Worm (Caenorhabditis elegans): ENCODE measurements around the gene srbc-78.
A peak's percentile ranks its signal among the peaks of the same experiment; 100 is the strongest.
"Not testable (repeated sequence)": the region's sequence is repeated elsewhere in the genome, so short reads cannot be mapped to it uniquely, and the experiment has no call there.

The srbc-78 gene

ce11 chrV:20518927-20519326 is 29.9 kb upstream of the srbc-78 start, which contains the start of gene Y38H6C.25:
Y38H6C.25 (plus strand) TSS chrV:20519227.
- no peak for TF ChIP-seq fos-1 (tag; optimal IDR thresholded peaks at IDR 0.05)
- TF ChIP-seq ceh-82 (tag; optimal IDR thresholded peaks at IDR 0.05) = no peak
- TF ChIP-seq nhr-10 (tag; optimal IDR thresholded peaks at IDR 0.05) = no peak
- no peak for TF ChIP-seq crh-2 (tag; optimal IDR thresholded peaks at IDR 0.05)
- TF ChIP-seq unc-62 (GFP tag; optimal IDR thresholded peaks at IDR 0.05) = no peak
- TF ChIP-seq lin-13 (GFP tag; optimal IDR thresholded peaks at IDR 0.05) = no peak
- no peak for TF ChIP-seq elt-3 (tag; optimal IDR thresholded peaks at IDR 0.05)
- TF ChIP-seq blmp-1 (tag; optimal IDR thresholded peaks at IDR 0.05; ENCODE audit: insufficient read depth) = no peak
- no peak for TF ChIP-seq sem-4 (tag; optimal IDR thresholded peaks at IDR 0.05)
- TF ChIP-seq egl-27 (tag; optimal IDR thresholded peaks at IDR 0.05) = no peak
- TF ChIP-seq nhr-12 (tag; optimal IDR thresholded peaks at IDR 0.05) = no peak
- TF ChIP-seq nhr-237 (tag; optimal IDR thresholded peaks at IDR 0.05) = no peak
- no peak for TF ChIP-seq aly-2 (tag; optimal IDR thresholded peaks at IDR 0.05)
- TF ChIP-seq mbf-1 (tag; optimal IDR thresholded peaks at IDR 0.05) = no peak

- TF ChIP-seq elt-3 (tag; optimal IDR thresholded peaks at IDR 0.05) (no peak), lin-39 (tag; optimal IDR thresholded peaks at IDR 0.05) (no peak), zag-1 (tag; optimal IDR thresholded peaks at IDR 0.05) (no peak)
Observed at ce11 chrV:20517005-20517404, 28.0 kb upstream of the srbc-78 start.

- TF ChIP-seq blmp-1 (tag; optimal IDR thresholded peaks at IDR 0.05; ENCODE audit: insufficient read depth) (no peak), ZK546.5 (tag; optimal IDR thresholded peaks at IDR 0.05) (no peak), snpc-4 (tag; optimal IDR thresholded peaks at IDR 0.05) (no peak), fos-1 (tag; optimal IDR thresholded peaks at IDR 0.05) (peak; percentile 63)
Observed at ce11 chrV:20514483-20514882, 25.5 kb upstream of the srbc-78 start.

ce11 chrV:20513661-20514060 is 24.7 kb upstream of the srbc-78 start, which contains the start of gene Y38H6C.8:
Y38H6C.8 (plus strand) TSS chrV:20513961.
- not testable (repeated sequence) for TF ChIP-seq elt-1, mab-5, zag-1 (tag; optimal IDR thresholded peaks at IDR 0.05)

ce11 chrV:20509427-20509826 is 20.4 kb upstream of the srbc-78 start:
- TF ChIP-seq C34F6.9 (tag; optimal IDR thresholded peaks at IDR 0.05) (no peak), crh-2 (tag; optimal IDR thresholded peaks at IDR 0.05) (no peak)

ce11 chrV:20506542-20506941 is 17.5 kb upstream of the srbc-78 start:
- TF ChIP-seq nhr-11 (tag; optimal IDR thresholded peaks at IDR 0.05) (no peak), ZK546.5 (tag; optimal IDR thresholded peaks at IDR 0.05) (no peak), fos-1 (tag; optimal IDR thresholded peaks at IDR 0.05) (no peak)

- TF ChIP-seq sem-4 (tag; optimal IDR thresholded peaks at IDR 0.05) (no peak), ztf-11 (tag; optimal IDR thresholded peaks at IDR 0.05) (no peak), nhr-237 (tag; optimal IDR thresholded peaks at IDR 0.05) (no peak), lin-11 (tag; optimal IDR thresholded peaks at IDR 0.05) (no peak), nhr-12 (tag; optimal IDR thresholded peaks at IDR 0.05) (no peak), nhr-6 (tag; optimal IDR thresholded peaks at IDR 0.05) (no peak), sma-3 (GFP tag; optimal IDR thresholded peaks at IDR 0.05) (no peak), nhr-25 (tag; optimal IDR thresholded peaks at IDR 0.05) (no peak), ama-1 (optimal IDR thresholded peaks at IDR 0.05) (no peak), gmeb-1 (tag; optimal IDR thresholded peaks at IDR 0.05) (no peak), elt-1 (tag; optimal IDR thresholded peaks at IDR 0.05) (no peak), nhr-129 (tag; optimal IDR thresholded peaks at IDR 0.05) (no peak), sma-9 (GFP tag; optimal IDR thresholded peaks at IDR 0.05) (no peak), sma-9 (tag; optimal IDR thresholded peaks at IDR 0.05) (no peak)
Observed at ce11 chrV:20504997-20505396, 16.0 kb upstream of the srbc-78 start, which contains the start of gene Y38H6C.4. Y38H6C.4 (minus strand) TSS chrV:20505097.

Measured in whole organism, L2 larva.